Worm (Caenorhabditis elegans): ENCODE results near the gene K05F1.6.

Gene K05F1.6

DNA sequence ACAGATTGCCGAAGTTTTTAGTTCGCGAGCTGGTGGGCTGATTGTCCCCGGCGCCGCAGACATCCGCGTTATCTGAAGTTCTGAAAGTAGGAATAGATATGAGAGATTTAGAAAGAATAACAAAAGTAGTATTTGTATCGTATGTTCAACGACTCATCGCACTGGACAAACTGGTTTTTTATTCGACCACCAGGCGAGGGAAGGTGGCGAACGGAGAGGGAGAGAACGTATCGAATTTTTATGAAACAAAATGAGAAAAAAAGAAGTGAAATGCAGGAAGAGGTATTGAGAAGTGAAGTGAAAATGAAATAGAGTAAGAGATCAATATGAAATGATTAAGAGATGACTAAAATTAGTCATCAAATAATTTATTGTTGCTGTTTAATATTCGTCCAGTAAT, 45.0 kb downstream of the K05F1.6 start, which contains the start of gene tbc-2:
Gene tbc-2 (minus strand): TSS at position 80 of the 400 bp plus-strand sequence.
- TF ChIP-seq nhr-28 (tag; optimal IDR thresholded peaks at IDR 0.05): no peak
- no peak for TF ChIP-seq elt-1 (tag; optimal IDR thresholded peaks at IDR 0.05; ENCODE audit: borderline replicate concordance, insufficient read depth)
- no peak for TF ChIP-seq mls-2 (tag; optimal IDR thresholded peaks at IDR 0.05)
- no peak for TF ChIP-seq lsy-2 (tag; optimal IDR thresholded peaks at IDR 0.05)
- TF ChIP-seq ceh-43 (GFP tag; optimal IDR thresholded peaks at IDR 0.05): no peak
- no peak for TF ChIP-seq sptf-1 (tag; optimal IDR thresholded peaks at IDR 0.05)
- TF ChIP-seq mab-5 (tag; optimal IDR thresholded peaks at IDR 0.05): no peak
- TF ChIP-seq tbx-8 (GFP tag; optimal IDR thresholded peaks at IDR 0.05): no peak
- TF ChIP-seq drap-1 (GFP tag; optimal IDR thresholded peaks at IDR 0.05): no peak
- no peak for TF ChIP-seq lin-13 (tag; optimal IDR thresholded peaks at IDR 0.05)

DNA sequence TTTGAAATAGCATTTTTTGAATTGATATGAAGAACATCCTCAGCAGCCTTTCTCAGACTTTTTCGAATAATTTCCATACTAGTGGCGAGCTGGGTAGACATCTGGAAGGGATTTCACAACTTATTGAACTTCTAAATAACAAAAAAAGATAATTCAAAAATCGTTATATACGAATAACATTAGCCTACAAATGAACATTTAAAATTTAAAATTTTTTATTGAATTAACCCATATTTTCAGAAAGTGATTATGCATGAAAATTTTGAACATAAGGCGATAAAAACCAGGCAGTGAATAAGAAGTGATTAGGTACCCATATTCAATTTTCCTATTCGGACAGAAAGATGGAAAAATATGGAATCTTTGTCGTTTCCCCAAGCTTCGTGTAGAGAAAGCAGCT, 46.2 kb downstream of the K05F1.6 start, which contains the start of gene ZK1248.11:
Gene ZK1248.11 (minus strand): TSS at position 101 of the 400 bp plus-strand sequence.
- TF ChIP-seq flh-1 (GFP tag; optimal IDR thresholded peaks at IDR 0.05): no peak
- TF ChIP-seq bed-3 (GFP tag; optimal IDR thresholded peaks at IDR 0.05): no peak
- no peak for TF ChIP-seq ceh-83 (GFP tag; optimal IDR thresholded peaks at IDR 0.05)
- no peak for TF ChIP-seq blmp-1 (tag; optimal IDR thresholded peaks at IDR 0.05)
- TF ChIP-seq sptf-1 (tag; optimal IDR thresholded peaks at IDR 0.05): no peak
- TF ChIP-seq nhr-237 (tag; optimal IDR thresholded peaks at IDR 0.05): no peak
- no peak for TF ChIP-seq mep-1 (tag; optimal IDR thresholded peaks at IDR 0.05)
- TF ChIP-seq unc-120 (tag; optimal IDR thresholded peaks at IDR 0.05; ENCODE audit: poor library complexity, severe bottlenecking): no peak
- TF ChIP-seq hlh-1 (tag; optimal IDR thresholded peaks at IDR 0.05): no peak
- TF ChIP-seq ceh-39 (tag; optimal IDR thresholded peaks at IDR 0.05): no peak
- no peak for TF ChIP-seq elt-3 (tag; optimal IDR thresholded peaks at IDR 0.05)
- TF ChIP-seq lsy-2 (tag; optimal IDR thresholded peaks at IDR 0.05): no peak
- no peak for TF ChIP-seq nhr-2 (tag; optimal IDR thresholded peaks at IDR 0.05)
- no peak for TF ChIP-seq lin-13 (tag; optimal IDR thresholded peaks at IDR 0.05)
- no peak for TF ChIP-seq sem-2 (GFP tag; optimal IDR thresholded peaks at IDR 0.05)

DNA sequence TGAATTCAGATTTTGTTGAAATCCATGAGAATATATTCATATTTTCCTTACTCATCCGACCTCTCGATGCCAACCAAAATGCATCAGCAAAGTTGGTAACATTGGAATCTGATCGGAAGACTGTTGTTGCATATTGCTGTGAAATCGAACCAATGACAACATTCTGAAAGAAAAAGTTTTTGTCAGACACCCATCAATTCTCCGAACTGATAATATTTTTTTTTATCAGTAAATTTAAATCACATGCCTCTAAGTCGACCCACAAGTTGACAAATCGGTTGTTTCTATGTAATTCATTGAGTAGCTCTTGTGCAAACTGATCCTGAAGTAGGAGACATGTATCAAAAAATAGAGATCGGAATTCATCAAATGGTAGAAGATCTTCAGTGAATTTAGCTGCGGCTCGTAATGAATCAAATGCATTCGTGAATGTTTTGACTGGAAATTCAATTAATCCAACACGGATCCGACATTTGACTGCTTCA, 47.7 kb downstream of the K05F1.6 start, which contains the start of gene col-74:
Gene col-74 (plus strand): TSS at position 435 of the 485 bp plus-strand sequence.
- TF ChIP-seq sem-2 (GFP tag; optimal IDR thresholded peaks at IDR 0.05) (no peak), lsy-2 (tag; optimal IDR thresholded peaks at IDR 0.05) (no peak), ceh-39 (tag; optimal IDR thresholded peaks at IDR 0.05) (no peak), unc-62 (GFP tag; optimal IDR thresholded peaks at IDR 0.05) (no peak), mls-2 (tag; optimal IDR thresholded peaks at IDR 0.05) (no peak), lin-32 (GFP tag; optimal IDR thresholded peaks at IDR 0.05) (no peak), unc-39 (tag; optimal IDR thresholded peaks at IDR 0.05) (no peak), pha-4 (tag; optimal IDR thresholded peaks at IDR 0.05) (no peak), ceh-43 (GFP tag; optimal IDR thresholded peaks at IDR 0.05) (no peak), tbx-8 (GFP tag; optimal IDR thresholded peaks at IDR 0.05) (no peak), nhr-237 (tag; optimal IDR thresholded peaks at IDR 0.05) (no peak), nhr-2 (tag; optimal IDR thresholded peaks at IDR 0.05) (no peak), ztf-11 (tag; optimal IDR thresholded peaks at IDR 0.05) (no peak), lin-13 (tag; optimal IDR thresholded peaks at IDR 0.05) (no peak), ces-1 (GFP tag; optimal IDR thresholded peaks at IDR 0.05) (no peak), elt-3 (tag; optimal IDR thresholded peaks at IDR 0.05) (no peak), nhr-76 (tag; optimal IDR thresholded peaks at IDR 0.05) (no peak)

- TF ChIP-seq nhr-28 (tag; optimal IDR thresholded peaks at IDR 0.05) (no peak), nhr-2 (tag; optimal IDR thresholded peaks at IDR 0.05) (no peak), zip-8 (tag; optimal IDR thresholded peaks at IDR 0.05) (no peak), pha-4 (tag; optimal IDR thresholded peaks at IDR 0.05) (no peak), ceh-43 (GFP tag; optimal IDR thresholded peaks at IDR 0.05) (no peak), snpc-4 (tag; optimal IDR thresholded peaks at IDR 0.05) (no peak), lin-32 (GFP tag; optimal IDR thresholded peaks at IDR 0.05) (no peak), M03D4.4 (tag; optimal IDR thresholded peaks at IDR 0.05) (no peak), sptf-1 (tag; optimal IDR thresholded peaks at IDR 0.05) (no peak), bed-3 (GFP tag; optimal IDR thresholded peaks at IDR 0.05) (no peak), mls-2 (tag; optimal IDR thresholded peaks at IDR 0.05) (no peak)
Measured at ce11 chrII:5831373-5831772, 49.1 kb downstream of the K05F1.6 start.

DNA sequence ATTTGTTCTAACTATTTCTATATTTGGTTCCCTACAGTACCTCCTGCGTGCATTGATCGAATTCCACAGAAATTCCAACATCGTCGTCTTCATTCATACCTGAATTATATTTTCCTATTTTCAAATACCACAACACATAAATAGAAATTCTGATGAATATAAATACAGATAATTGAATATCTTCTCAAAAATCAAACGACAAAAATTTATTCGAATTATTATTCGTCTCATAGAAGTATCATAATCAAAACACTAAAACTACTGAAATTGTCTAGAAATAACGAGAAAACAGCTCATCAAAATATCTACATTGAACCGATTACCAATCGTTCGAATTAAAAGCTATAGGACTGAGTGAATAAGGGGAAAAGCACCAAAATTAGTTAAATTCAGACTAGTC, 50.8 kb downstream of the K05F1.6 start, which contains the start of gene gtap-1:
Gene gtap-1 (minus strand): TSS at position 101 of the 400 bp plus-strand sequence.
- TF ChIP-seq ces-1 (GFP tag; optimal IDR thresholded peaks at IDR 0.05): no peak
- TF ChIP-seq ceh-43 (GFP tag; optimal IDR thresholded peaks at IDR 0.05): no peak
- no peak for TF ChIP-seq hlh-1 (tag; optimal IDR thresholded peaks at IDR 0.05)
- TF ChIP-seq nhr-2 (tag; optimal IDR thresholded peaks at IDR 0.05): no peak
- no peak for TF ChIP-seq drap-1 (GFP tag; optimal IDR thresholded peaks at IDR 0.05)
- TF ChIP-seq lsy-2 (tag; optimal IDR thresholded peaks at IDR 0.05): no peak
- no peak for TF ChIP-seq lin-13 (tag; optimal IDR thresholded peaks at IDR 0.05)
- no peak for TF ChIP-seq pha-4 (tag; optimal IDR thresholded peaks at IDR 0.05)
- TF ChIP-seq lin-32 (GFP tag; optimal IDR thresholded peaks at IDR 0.05): no peak
- no peak for TF ChIP-seq snpc-4 (tag; optimal IDR thresholded peaks at IDR 0.05)
- no peak for TF ChIP-seq nhr-237 (tag; optimal IDR thresholded peaks at IDR 0.05)
- TF ChIP-seq blmp-1 (tag; optimal IDR thresholded peaks at IDR 0.05): no peak
- TF ChIP-seq nhr-76 (tag; optimal IDR thresholded peaks at IDR 0.05): no peak
- no peak for TF ChIP-seq M03D4.4 (tag; optimal IDR thresholded peaks at IDR 0.05)
- TF ChIP-seq mls-2 (tag; optimal IDR thresholded peaks at IDR 0.05): no peak
